Fruit fly (Drosophila melanogaster) whole organism, prepupa: Measurements from ENCODE around the gene hh.

Source experiments
- Blimp-1 ChIP-seq: fragments of 200-800 bp; sonication (Bioruptor generic); optimal IDR thresholded peaks from 3 replicates; lab custom pipeline; 2017; ENCODE audit warnings: missing biosample characterization, missing genetic modification characterization, mild to moderate bottlenecking, moderate library complexity, missing genetic modification reagents
- CG11294 ChIP-seq: fragments of 200-800 bp; sonication (Bioruptor generic); IDR thresholded peaks from 2 replicates; pipeline ENCODE4 v1.3.6; 2022; ENCODE audit warnings: missing biosample characterization, missing genetic modification characterization
- CG31627 ChIP-seq: fragments of 200-800 bp; sonication (Bioruptor generic); optimal IDR thresholded peaks from 3 replicates; lab custom pipeline; 2016; ENCODE audit warnings: missing biosample characterization, missing genetic modification characterization
- CG4318 ChIP-seq: fragments of 200-800 bp; sonication (Bioruptor generic); optimal IDR thresholded peaks from 3 replicates; lab custom pipeline; 2017; ENCODE audit warnings: missing biosample characterization, mild to moderate bottlenecking, missing genetic modification characterization
- CG6276 ChIP-seq: fragments of 200-800 bp; sonication (Bioruptor generic); optimal IDR thresholded peaks from 2 replicates; lab custom pipeline; 2017; ENCODE audit warnings: missing biosample characterization, mild to moderate bottlenecking, missing genetic modification characterization
- Lpt ChIP-seq: fragments of 200-800 bp; sonication (Bioruptor generic); optimal IDR thresholded peaks from 3 replicates; lab custom pipeline; 2016; ENCODE audit warnings: missing biosample characterization, missing genetic modification characterization
- Smox ChIP-seq: fragments of 200-800 bp; sonication (Bioruptor generic); optimal IDR thresholded peaks from 3 replicates; lab custom pipeline; 2016; ENCODE audit warnings: missing biosample characterization, missing genetic modification characterization
- acj6 ChIP-seq: fragments of 200-800 bp; sonication (Bioruptor generic); optimal IDR thresholded peaks from 3 replicates; lab custom pipeline; 2016; ENCODE audit warnings: missing biosample characterization, missing genetic modification characterization
- esn ChIP-seq: fragments of 200-800 bp; sonication (Bioruptor generic); optimal IDR thresholded peaks from 2 replicates; lab custom pipeline; 2016; ENCODE audit warnings: missing biosample characterization, mild to moderate bottlenecking, missing genetic modification characterization, moderate library complexity
- fd85E ChIP-seq: fragments of 200-800 bp; sonication (Bioruptor generic); optimal IDR thresholded peaks from 3 replicates; lab custom pipeline; 2016; ENCODE audit warnings: missing biosample characterization, missing genetic modification characterization
- net ChIP-seq: fragments of 200-800 bp; sonication (Bioruptor generic); optimal IDR thresholded peaks from 3 replicates; lab custom pipeline; 2016; ENCODE audit warnings: missing biosample characterization, missing genetic modification characterization
- pdm3 ChIP-seq: fragments of 200-800 bp; sonication (Bioruptor generic); optimal IDR thresholded peaks from 3 replicates; lab custom pipeline; 2016; ENCODE audit warnings: missing biosample characterization, missing genetic modification characterization
- svp ChIP-seq: fragments of 200-800 bp; sonication (Bioruptor generic); peaks from one replicate; lab custom pipeline; 2016; ENCODE audit warnings: missing biosample characterization, missing genetic modification characterization

dm6 chr3R:23138439-23138838 lies 3.3 kb downstream of the hh start:
- TF ChIP-seq svp (GFP tag; lab: Kevin White, UChicago) (no peak), CG4318 (GFP tag; lab: Kevin White, UChicago) (no peak), Blimp-1 (GFP tag; lab: Kevin White, UChicago) (no peak), CG6276 (GFP tag; lab: Kevin White, UChicago) (no peak), pdm3 (GFP tag; lab: Kevin White, UChicago) (no peak), CG31627 (GFP tag; lab: Kevin White, UChicago) (no peak), acj6 (GFP tag; lab: Kevin White, UChicago) (no peak), net (no peak), CG11294 (GFP tag; lab: Robert Waterston, UW) (no peak), Lpt (GFP tag; lab: Kevin White, UChicago) (no peak), Smox (GFP tag; lab: Kevin White, UChicago) (no peak), fd85E (GFP tag; lab: Kevin White, UChicago) (no peak), esn (no peak)
